Fruit fly (Drosophila melanogaster) whole organism, embryonic: ENCODE results near the gene CG15196.

Experiments used
- Bgb ChIP-seq: fragments of 200-800 bp; sonication (Bioruptor generic); IDR thresholded peaks from 2 replicates; pipeline ENCODE4 v1.3.6; 2022; ENCODE audit warnings: missing biosample characterization, missing genetic modification characterization; ENCODE audit not compliant: partially characterized antibody
- CG12236 ChIP-seq: fragments of 200-800 bp; sonication (Bioruptor generic); optimal IDR thresholded peaks from 2 replicates; lab custom pipeline; 2016; ENCODE audit warnings: missing biosample characterization, missing genetic modification characterization
- CG14441 ChIP-seq: fragments of 200-800 bp; sonication (Bioruptor generic); IDR thresholded peaks from 2 replicates; pipeline ENCODE4 v1.3.6; 2022; ENCODE audit warnings: missing biosample characterization, missing genetic modification characterization
- CG14965 ChIP-seq: fragments of 200-800 bp; sonication (Bioruptor generic); optimal IDR thresholded peaks from 2 replicates; lab custom pipeline; 2016; ENCODE audit warnings: missing biosample characterization, missing genetic modification characterization, borderline replicate concordance
- CG1792 ChIP-seq: fragments of 200-800 bp; sonication (Bioruptor generic); optimal IDR thresholded peaks from 2 replicates; lab custom pipeline; 2016; ENCODE audit warnings: missing biosample characterization, missing genetic modification characterization
- CG18262 ChIP-seq: fragments of 200-800 bp; optimal IDR thresholded peaks from 3 replicates; lab custom pipeline; 2019; ENCODE audit warnings: missing biosample characterization, mild to moderate bottlenecking, missing genetic modification characterization, moderate library complexity
- CG18476 ChIP-seq: fragments of 200-800 bp; sonication (Bioruptor generic); optimal IDR thresholded peaks from 2 replicates; lab custom pipeline; 2016; ENCODE audit warnings: missing biosample characterization, mild to moderate bottlenecking, missing genetic modification characterization
- CG30020 ChIP-seq: fragments of 200-800 bp; optimal IDR thresholded peaks from 2 replicates; lab custom pipeline; 2019; ENCODE audit warnings: missing biosample characterization, mild to moderate bottlenecking, missing genetic modification characterization, moderate library complexity
- CG31441 ChIP-seq: fragments of 200-800 bp; sonication (Bioruptor generic); IDR thresholded peaks from 2 replicates; pipeline ENCODE4 v1.3.6; 2022; ENCODE audit warnings: missing biosample characterization, missing genetic modification characterization
- CG4854 ChIP-seq: fragments of 200-800 bp; sonication (Bioruptor generic); optimal IDR thresholded peaks from 2 replicates; lab custom pipeline; 2016; ENCODE audit warnings: missing biosample characterization, missing genetic modification characterization, inconsistent platforms
- CG6791 ChIP-seq: fragments of 200-800 bp; sonication (Bioruptor generic); IDR thresholded peaks from 3 replicates; pipeline ENCODE4 v1.3.6; 2022; ENCODE audit warnings: missing biosample characterization, missing genetic modification characterization; ENCODE audit not compliant: partially characterized antibody
- CG6813 ChIP-seq: fragments of 200-800 bp; sonication (Bioruptor generic); optimal IDR thresholded peaks from 2 replicates; lab custom pipeline; 2017; ENCODE audit warnings: missing biosample characterization, missing genetic modification characterization, mild to moderate bottlenecking, moderate library complexity, missing genetic modification reagents
- CG7556 ChIP-seq: fragments of 200-800 bp; sonication (Bioruptor generic); optimal IDR thresholded peaks from 2 replicates; lab custom pipeline; 2017; ENCODE audit warnings: missing biosample characterization, mild to moderate bottlenecking, missing genetic modification characterization
- CG7928 ChIP-seq: fragments of 200-800 bp; sonication (Bioruptor generic); optimal IDR thresholded peaks from 2 replicates; lab custom pipeline; 2017; ENCODE audit warnings: missing biosample characterization, mild to moderate bottlenecking, missing genetic modification characterization
- CG7987 ChIP-seq: fragments of 200-800 bp; sonication (Bioruptor generic); optimal IDR thresholded peaks from 2 replicates; lab custom pipeline; 2018; ENCODE audit warnings: missing biosample characterization, mild to moderate bottlenecking, missing genetic modification characterization, moderate library complexity
- GATAe ChIP-seq: fragments of 200-800 bp; sonication (Bioruptor generic); conservative IDR thresholded peaks from 2 replicates; pipeline ENCODE4 v1.3.6; 2022; ENCODE audit warnings: missing biosample characterization, missing genetic modification characterization
- Hmr ChIP-seq: fragments of 200-800 bp; sonication (Bioruptor generic); optimal IDR thresholded peaks from 3 replicates; lab custom pipeline; 2017; ENCODE audit warnings: mild to moderate bottlenecking, missing biosample characterization, missing genetic modification reagents, missing genetic modification characterization
- Med ChIP-seq: fragments of 200-800 bp; sonication (Bioruptor generic); peaks from one replicate; lab custom pipeline; 2016; ENCODE audit warnings: missing biosample characterization, missing genetic modification characterization, mild to moderate bottlenecking, inconsistent platforms, moderate library complexity
- Oaz ChIP-seq: fragments of 200-800 bp; sonication (Bioruptor generic); IDR thresholded peaks from 2 replicates; pipeline ENCODE4 v1.3.6; 2022; ENCODE audit warnings: missing biosample characterization, missing genetic modification characterization
- Ravus ChIP-seq: fragments of 200-800 bp; sonication (Bioruptor generic); IDR thresholded peaks from 2 replicates; pipeline ENCODE4 v1.3.6; 2022; ENCODE audit warnings: missing biosample characterization, missing genetic modification characterization
- Side ChIP-seq: fragments of 200-800 bp; sonication (Bioruptor generic); optimal IDR thresholded peaks from 2 replicates; lab custom pipeline; 2016; ENCODE audit warnings: missing biosample characterization, missing genetic modification characterization
- Stat92E ChIP-seq, 3 experiments: fragments of >200 bp in 2 of 3; fragments of 200-800 bp in 1 of 3; sonication (Bioruptor generic) in 1 of 3; optimal IDR thresholded peaks; 2 replicates each; lab custom pipeline; 2017 to 2019; ENCODE audit warnings: missing biosample characterization in 3 of 3, missing genetic modification characterization in 3 of 3, mild to moderate bottlenecking in 1 of 3, moderate library complexity in 1 of 3
- Tbp ChIP-seq: fragments of >200 bp; optimal IDR thresholded peaks from 2 replicates; lab custom pipeline; 2018; ENCODE audit warnings: missing biosample characterization, missing genetic modification characterization
- bab2 ChIP-seq: fragments of 200-800 bp; sonication (Bioruptor generic); optimal IDR thresholded peaks from 2 replicates; lab custom pipeline; 2016; ENCODE audit warnings: missing biosample characterization, missing genetic modification characterization
- bbx ChIP-seq: fragments of 200-800 bp; sonication (Bioruptor generic); IDR thresholded peaks from 2 replicates; pipeline ENCODE4 v1.3.6; 2022; ENCODE audit warnings: missing biosample characterization, missing genetic modification characterization; ENCODE audit not compliant: partially characterized antibody
- bcd ChIP-seq: fragments of 200-800 bp; sonication (Bioruptor generic); optimal IDR thresholded peaks from 2 replicates; lab custom pipeline; 2017; ENCODE audit warnings: missing biosample characterization, mild to moderate bottlenecking, missing genetic modification characterization
- btn ChIP-seq: fragments of 200-800 bp; sonication (Bioruptor generic); optimal IDR thresholded peaks from 2 replicates; lab custom pipeline; 2016; ENCODE audit warnings: missing biosample characterization, missing genetic modification characterization
- chif ChIP-seq, 2 experiments: fragments of 200-800 bp; sonication (Bioruptor generic); optimal IDR thresholded peaks; 3 replicates each; lab custom pipeline; 2016; ENCODE audit warnings: missing biosample characterization in 2 of 2, missing genetic modification characterization in 2 of 2
- chn ChIP-seq: fragments of 200-800 bp; sonication (Bioruptor generic); optimal IDR thresholded peaks from 2 replicates; lab custom pipeline; 2016; ENCODE audit warnings: missing biosample characterization, missing genetic modification characterization
- ci ChIP-seq: fragments of 200-800 bp; sonication (Bioruptor generic); IDR thresholded peaks from 3 replicates; pipeline ENCODE4 v1.3.6; 2022; ENCODE audit warnings: missing biosample characterization, missing genetic modification characterization
- dati ChIP-seq: fragments of 200-800 bp; sonication (Bioruptor generic); IDR thresholded peaks from 2 replicates; pipeline ENCODE4 v1.3.6; 2022; ENCODE audit warnings: missing biosample characterization, missing genetic modification characterization
- esg ChIP-seq: fragments of 200-800 bp; sonication (Bioruptor generic); conservative IDR thresholded peaks from 2 replicates; pipeline ENCODE4 v1.3.6; 2022; ENCODE audit warnings: missing biosample characterization, missing genetic modification characterization
- fru ChIP-seq: fragments of >200 bp; optimal IDR thresholded peaks from 2 replicates; lab custom pipeline; 2017
- fu2 ChIP-seq: fragments of 200-800 bp; sonication (Bioruptor generic); optimal IDR thresholded peaks from 2 replicates; lab custom pipeline; 2016; ENCODE audit warnings: missing biosample characterization, missing genetic modification characterization
- h ChIP-seq: fragments of >200 bp; optimal IDR thresholded peaks from 2 replicates; lab custom pipeline; 2017
- hb ChIP-seq: fragments of 200-800 bp; sonication (Bioruptor generic); IDR thresholded peaks from 3 replicates; pipeline ENCODE4 v1.3.6; 2022; ENCODE audit warnings: missing biosample characterization, missing genetic modification characterization; ENCODE audit not compliant: partially characterized antibody
- luna ChIP-seq: fragments of 200-800 bp; sonication (Bioruptor generic); optimal IDR thresholded peaks from 2 replicates; lab custom pipeline; 2016; ENCODE audit warnings: missing biosample characterization, missing genetic modification characterization
- nau ChIP-seq: fragments of 200-800 bp; sonication (Bioruptor generic); optimal IDR thresholded peaks from 3 replicates; lab custom pipeline; 2017; ENCODE audit warnings: missing biosample characterization, mild to moderate bottlenecking, missing genetic modification characterization, missing genetic modification reagents
- peb ChIP-seq: fragments of 200-800 bp; sonication (Bioruptor generic); IDR thresholded peaks from 2 replicates; pipeline ENCODE4 v1.3.6; 2022; ENCODE audit warnings: missing biosample characterization, missing genetic modification characterization
- pho ChIP-seq: fragments of 200-800 bp; sonication (Bioruptor generic); optimal IDR thresholded peaks from 2 replicates; lab custom pipeline; 2016; ENCODE audit warnings: missing biosample characterization, missing genetic modification characterization
- prd ChIP-seq, 3 experiments: fragments of >200 bp in 2 of 3; fragments of 200-800 bp in 1 of 3; sonication (Bioruptor generic) in 1 of 3; optimal IDR thresholded peaks in 2 of 3; IDR thresholded peaks in 1 of 3; 2 replicates in 2 of 3; 3 replicates in 1 of 3; pipeline versions ENCODE4 v1.3.6 to Lab custom; 2017 to 2022; ENCODE audit warnings: missing biosample characterization in 1 of 3, missing genetic modification characterization in 1 of 3
- rib ChIP-seq: fragments of 200-800 bp; sonication (Bioruptor generic); IDR thresholded peaks from 2 replicates; pipeline ENCODE4 v1.3.6; 2022; ENCODE audit warnings: missing biosample characterization, missing genetic modification characterization
- sc ChIP-seq, 3 experiments: fragments of >200 bp in 2 of 3; fragments of 200-800 bp in 1 of 3; sonication (Bioruptor generic) in 1 of 3; optimal IDR thresholded peaks; 2 replicates in 2 of 3; 3 replicates in 1 of 3; lab custom pipeline; 2017; ENCODE audit warnings: mild to moderate bottlenecking in 1 of 3, missing biosample characterization in 1 of 3, missing genetic modification characterization in 1 of 3, missing genetic modification reagents in 1 of 3
- scrt ChIP-seq: fragments of 200-800 bp; sonication (Bioruptor generic); optimal IDR thresholded peaks from 2 replicates; lab custom pipeline; 2018; ENCODE audit warnings: missing biosample characterization, mild to moderate bottlenecking, missing genetic modification characterization, moderate library complexity
- sens-2 ChIP-seq: fragments of 200-800 bp; sonication (Bioruptor generic); IDR thresholded peaks from 2 replicates; pipeline ENCODE4 v1.3.6; 2022; ENCODE audit warnings: missing biosample characterization, missing genetic modification characterization
- slp2 ChIP-seq: fragments of 200-800 bp; sonication (Bioruptor generic); optimal IDR thresholded peaks from 2 replicates; lab custom pipeline; 2016; ENCODE audit warnings: missing biosample characterization, missing genetic modification characterization
- sqz ChIP-seq: fragments of 200-800 bp; sonication (Bioruptor generic); optimal IDR thresholded peaks from 3 replicates; lab custom pipeline; 2018; ENCODE audit warnings: missing biosample characterization, mild to moderate bottlenecking, missing genetic modification characterization
- unc-4 ChIP-seq: fragments of 200-800 bp; sonication (Bioruptor generic); IDR thresholded peaks from 2 replicates; pipeline ENCODE4 v1.3.6; 2022; ENCODE audit warnings: missing biosample characterization, missing genetic modification characterization; ENCODE audit not compliant: partially characterized antibody
- wek ChIP-seq: fragments of 200-800 bp; sonication (Bioruptor generic); optimal IDR thresholded peaks from 3 replicates; lab custom pipeline; 2018; ENCODE audit warnings: missing biosample characterization, mild to moderate bottlenecking, missing genetic modification characterization, moderate library complexity
- zen2 ChIP-seq: fragments of 200-800 bp; sonication (Bioruptor generic); IDR thresholded peaks from 3 replicates; pipeline ENCODE4 v1.3.6; 2022; ENCODE audit warnings: missing biosample characterization, missing genetic modification characterization; ENCODE audit not compliant: partially characterized antibody

CG15196 gene

dm6 chrX:11379139-11379538 is 30.6 kb upstream of the CG15196 start (continued):
- TF ChIP-seq ci (GFP tag; lab: Robert Waterston, UW), result peak; percentile 73
- TF ChIP-seq Stat92E (GFP tag; optimal IDR thresholded peaks at IDR 0.05; lab: Kevin White, UChicago), result no peak
- no peak for TF ChIP-seq bab2 (GFP tag; lab: Kevin White, UChicago)
- TF ChIP-seq nau (GFP tag; lab: Kevin White, UChicago), result no peak
- no peak for TF ChIP-seq wek (GFP tag; lab: Kevin White, UChicago)
- no peak for TF ChIP-seq fru (lab: Kevin White, UChicago)
- TF ChIP-seq prd (optimal IDR thresholded peaks at IDR 0.05; lab: Kevin White, UChicago), result no peak
- peak; percentile 55 for TF ChIP-seq prd (GFP tag; IDR thresholded peaks at IDR 0.05; lab: Robert Waterston, UW)
- TF ChIP-seq Tbp (GFP tag; lab: Kevin White, UChicago), result no peak
- peak; percentile 3 for TF ChIP-seq sqz (GFP tag; lab: Kevin White, UChicago)
- TF ChIP-seq CG18262 (tag; lab: Kevin White, UChicago), result peak; percentile 42
- peak; percentile 33 for TF ChIP-seq CG7556 (GFP tag; lab: Kevin White, UChicago)
- no peak for TF ChIP-seq zen2 (GFP tag; lab: Robert Waterston, UW)
- no peak for TF ChIP-seq h
- TF ChIP-seq Bgb (GFP tag; lab: Robert Waterston, UW), result no peak
- TF ChIP-seq CG14441, result peak; percentile 60
- peak; percentile 19; the same call in 1 of the 2 replicates for TF ChIP-seq peb
- no peak for TF ChIP-seq hb (GFP tag; lab: Robert Waterston, UW)
- no peak for TF ChIP-seq CG7987 (GFP tag; lab: Kevin White, UChicago)
- no peak for TF ChIP-seq Side
- TF ChIP-seq CG4854 (GFP tag; lab: Kevin White, UChicago), result no peak
- peak; percentile 39 for TF ChIP-seq scrt (GFP tag; lab: Kevin White, UChicago)
- no peak for TF ChIP-seq dati (GFP tag; lab: Robert Waterston, UW)
- peak; percentile 80 for TF ChIP-seq Med (GFP tag; lab: Kevin White, UChicago)
- TF ChIP-seq btn (GFP tag; lab: Kevin White, UChicago), result no peak
- TF ChIP-seq bcd (GFP tag; lab: Kevin White, UChicago), result no peak
- no peak for TF ChIP-seq CG18476
- TF ChIP-seq CG14965 (GFP tag; lab: Kevin White, UChicago), result no peak
- TF ChIP-seq Hmr, result peak; percentile 61
- TF ChIP-seq luna, result no peak
- TF ChIP-seq CG6791, result no peak
- TF ChIP-seq slp2 (GFP tag; lab: Kevin White, UChicago), result no peak
- no peak for TF ChIP-seq sc (optimal IDR thresholded peaks at IDR 0.05; lab: Kevin White, UChicago)
- no peak for TF ChIP-seq sc (GFP tag; optimal IDR thresholded peaks at IDR 0.05; lab: Kevin White, UChicago)
- no peak for TF ChIP-seq fu2 (GFP tag; lab: Kevin White, UChicago)
- TF ChIP-seq bbx, result no peak
- no peak for TF ChIP-seq chif (GFP tag; optimal IDR thresholded peaks at IDR 0.05; lab: Kevin White, UChicago)
- TF ChIP-seq pho (GFP tag; lab: Kevin White, UChicago), result no peak
- peak; percentile 32 for TF ChIP-seq esg (GFP tag; lab: Robert Waterston, UW)
- TF ChIP-seq CG7928, result no peak
- no peak for TF ChIP-seq CG12236
- peak; percentile 27; the same call in 1 of the 2 replicates for TF ChIP-seq CG31441
- peak; percentile 40; the same call in 1 of the 2 replicates for TF ChIP-seq Oaz (GFP tag; lab: Robert Waterston, UW)
- no peak for TF ChIP-seq GATAe (GFP tag; lab: Robert Waterston, UW)
- 0 out of 2 replicates have a peak, but pooled peaks have one; percentile 15 for TF ChIP-seq sens-2 (GFP tag; lab: Robert Waterston, UW)
- no peak for TF ChIP-seq chn (GFP tag; lab: Kevin White, UChicago)
- no peak for TF ChIP-seq Ravus (GFP tag; lab: Robert Waterston, UW)
- TF ChIP-seq unc-4 (GFP tag; lab: Robert Waterston, UW), result no peak
- TF ChIP-seq CG30020 (tag; lab: Kevin White, UChicago), result no peak
- no peak for TF ChIP-seq CG1792 (GFP tag; lab: Kevin White, UChicago)
- no peak for TF ChIP-seq rib
- TF ChIP-seq CG6813, result peak; percentile 19
